Worm (Caenorhabditis elegans) whole organism, L2 larva: ENCODE measurements around the gene grl-11.

Source experiments
- Y55F3AM.14 ChIP-seq: fragments of 200-800 bp; sonication (Bioruptor generic); optimal IDR thresholded peaks from 2 replicates; lab custom pipeline; 2018; ENCODE audit warnings: mild to moderate bottlenecking, missing genetic modification characterization, missing compliant biosample characterization
- alr-1 ChIP-seq: fragments of 150-350 bp; optimal IDR thresholded peaks from 2 replicates; lab custom pipeline; 2014; ENCODE audit warnings: missing biosample characterization, missing genetic modification characterization
- ceh-82 ChIP-seq: fragments of 150-350 bp; optimal IDR thresholded peaks from 2 replicates; lab custom pipeline; 2014; ENCODE audit warnings: missing biosample characterization, missing genetic modification characterization
- lin-13 ChIP-seq: fragments of 150-350 bp; optimal IDR thresholded peaks from 2 replicates; lab custom pipeline; 2014; ENCODE audit warnings: missing biosample characterization, missing genetic modification reagents, missing genetic modification characterization
- lsy-2 ChIP-seq, 2 experiments: fragments of 150-350 bp in 1 of 2; sonication (generic microtip) in 1 of 2; optimal IDR thresholded peaks; 2 replicates each; lab custom pipeline; 2014 to 2017; ENCODE audit warnings: missing biosample characterization in 2 of 2, missing genetic modification characterization in 2 of 2
- mab-5 ChIP-seq: fragments of 150-350 bp; optimal IDR thresholded peaks from 2 replicates; lab custom pipeline; 2014; ENCODE audit warnings: missing biosample characterization, missing genetic modification characterization
- mdl-1 ChIP-seq, 2 experiments: fragments of 150-350 bp in 1 of 2; sonication (generic microtip) in 1 of 2; optimal IDR thresholded peaks; 2 replicates each; lab custom pipeline; 2017; ENCODE audit warnings: missing biosample characterization in 2 of 2, missing genetic modification characterization in 2 of 2
- nhr-11 ChIP-seq: fragments of 150-350 bp; optimal IDR thresholded peaks from 2 replicates; lab custom pipeline; 2014; ENCODE audit warnings: missing biosample characterization, missing genetic modification characterization
- nhr-6 ChIP-seq: fragments of 150-350 bp; optimal IDR thresholded peaks from 2 replicates; lab custom pipeline; 2014; ENCODE audit warnings: missing biosample characterization, missing genetic modification characterization
- snpc-4 ChIP-seq: fragments of 150-350 bp; optimal IDR thresholded peaks from 2 replicates; lab custom pipeline; 2014; ENCODE audit warnings: missing biosample characterization, missing genetic modification characterization
- unc-39 ChIP-seq: fragments of 150-350 bp; optimal IDR thresholded peaks from 2 replicates; lab custom pipeline; 2014; ENCODE audit warnings: missing biosample characterization, missing genetic modification characterization
- zag-1 ChIP-seq: fragments of 150-350 bp; optimal IDR thresholded peaks from 2 replicates; lab custom pipeline; 2014; ENCODE audit warnings: missing biosample characterization, missing genetic modification characterization

ce11 chrIII:9115745-9116144, 2.4 kb downstream of the grl-11 start:
- no peak for TF ChIP-seq nhr-6 (tag; lab: Kevin White, UChicago)
- TF ChIP-seq unc-39 (tag; lab: Kevin White, UChicago), result no peak
- no peak for TF ChIP-seq nhr-11 (tag; lab: Kevin White, UChicago)
- no peak for TF ChIP-seq lsy-2 (tag; optimal IDR thresholded peaks at IDR 0.05; lab: Kevin White, UChicago)
- TF ChIP-seq ceh-82 (tag; lab: Kevin White, UChicago), result no peak
- no peak for TF ChIP-seq mdl-1 (tag; optimal IDR thresholded peaks at IDR 0.05; lab: Kevin White, UChicago)
- no peak for TF ChIP-seq snpc-4 (tag; lab: Kevin White, UChicago)
- no peak for TF ChIP-seq mab-5 (tag; lab: Kevin White, UChicago)
- no peak for TF ChIP-seq zag-1 (tag; lab: Kevin White, UChicago)
- no peak for TF ChIP-seq lin-13 (GFP tag; lab: Kevin White, UChicago)
- no peak for TF ChIP-seq alr-1 (tag; lab: Kevin White, UChicago)
- TF ChIP-seq Y55F3AM.14 (GFP tag; lab: Kevin White, UChicago), result no peak
